Worm (Caenorhabditis elegans): ENCODE measurements around the gene K08C7.1.
"Not testable (repeated sequence)": the region's sequence is repeated elsewhere in the genome, so short reads cannot be mapped to it uniquely, and the experiment has no call there.

DNA sequence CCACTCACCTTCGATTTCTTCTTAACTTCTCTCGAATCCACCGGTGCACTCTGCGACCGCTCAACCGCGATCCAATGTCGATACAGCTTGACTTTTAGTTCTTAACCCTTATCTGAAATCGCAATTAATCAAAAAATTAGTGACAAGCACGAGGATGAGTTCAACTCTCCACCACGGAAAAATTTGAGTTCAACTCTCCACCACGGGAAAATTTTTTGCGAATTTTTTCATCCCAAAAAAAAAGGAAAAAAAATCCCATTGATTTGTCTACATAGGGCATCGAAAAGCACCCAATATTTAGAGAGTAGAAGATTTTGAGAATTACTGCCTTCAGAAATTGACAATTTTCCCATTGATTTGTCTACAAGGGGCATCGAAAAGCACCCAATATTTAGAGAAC, 2.6 kb upstream of the K08C7.1 start, which contains the start of gene glb-19:
- not testable (repeated sequence) for TF ChIP-seq lin-39 (tag; optimal IDR thresholded peaks at IDR 0.05); ceh-82 (tag; optimal IDR thresholded peaks at IDR 0.05); ets-5 (GFP tag; IDR thresholded peaks at IDR 0.05); aha-1 (tag; optimal IDR thresholded peaks at IDR 0.05)
